Worm (Caenorhabditis elegans): ENCODE data around the gene R09H10.3.

DNA sequence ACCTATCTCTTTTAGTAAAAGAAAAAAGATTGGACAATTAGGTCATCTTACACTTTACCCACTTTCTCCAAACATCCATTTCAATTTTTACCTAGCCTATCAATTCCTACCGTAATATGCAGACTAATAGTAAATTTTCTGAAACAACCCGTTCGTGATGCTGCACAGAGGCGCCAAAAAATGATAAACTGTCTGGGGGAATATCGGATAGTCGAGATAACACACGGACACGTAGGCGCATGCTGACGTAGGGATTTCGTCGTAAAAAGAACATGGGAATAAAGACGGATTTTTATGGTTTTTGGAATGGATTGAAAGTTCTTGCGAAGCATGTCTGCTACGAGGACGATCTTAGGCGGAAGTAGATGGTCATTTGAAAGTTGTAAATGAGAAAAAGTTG is 9.5 kb downstream of the R09H10.3 start:
- TF ChIP-seq aptf-3 (GFP tag; IDR thresholded peaks at IDR 0.05) = no peak
- TF ChIP-seq ZK185.1 (tag; optimal IDR thresholded peaks at IDR 0.05; ENCODE audit: poor library complexity, severe bottlenecking) = no peak
- TF ChIP-seq athp-1 (tag; optimal IDR thresholded peaks at IDR 0.05) = no peak
